Worm (Caenorhabditis elegans): ENCODE results near the gene rod-1.

Gene rod-1

DNA sequence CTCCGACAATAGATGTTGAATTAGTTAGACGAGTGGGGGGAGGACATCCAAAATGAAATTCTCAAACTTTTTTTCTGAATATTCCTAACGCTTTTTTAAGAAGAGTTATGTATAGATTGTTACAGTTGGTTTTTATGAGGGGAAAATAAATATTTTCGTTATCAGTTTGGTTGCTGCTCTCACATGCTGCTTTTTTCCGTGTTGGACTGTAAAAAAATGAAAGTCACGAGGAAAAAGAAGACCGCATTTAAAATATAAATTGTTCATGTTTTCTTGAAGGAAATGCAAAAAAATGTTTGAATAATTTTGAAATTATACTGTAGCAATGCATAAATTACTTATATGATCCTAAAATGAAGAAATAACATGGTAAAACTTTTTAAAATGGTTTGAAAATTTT lies 42.6 kb downstream of the rod-1 start:
- TF ChIP-seq ztf-16 (tag; optimal IDR thresholded peaks at IDR 0.05): no peak
- TF ChIP-seq unc-86 (tag; optimal IDR thresholded peaks at IDR 0.05): no peak
- no peak for TF ChIP-seq pqm-1 (tag; optimal IDR thresholded peaks at IDR 0.05)
- no peak for TF ChIP-seq ceh-24 (tag; optimal IDR thresholded peaks at IDR 0.05)
- no peak for TF ChIP-seq Y22D7AL.16 (tag; optimal IDR thresholded peaks at IDR 0.05)
- no peak for TF ChIP-seq gmeb-2 (tag; optimal IDR thresholded peaks at IDR 0.05)
- no peak for TF ChIP-seq T23F11.4 (GFP tag; optimal IDR thresholded peaks at IDR 0.05)
- TF ChIP-seq pha-2 (tag; optimal IDR thresholded peaks at IDR 0.05): no peak
- no peak for TF ChIP-seq ets-4 (tag; optimal IDR thresholded peaks at IDR 0.05)
- TF ChIP-seq C38D4.7 (GFP tag; optimal IDR thresholded peaks at IDR 0.05): no peak

DNA sequence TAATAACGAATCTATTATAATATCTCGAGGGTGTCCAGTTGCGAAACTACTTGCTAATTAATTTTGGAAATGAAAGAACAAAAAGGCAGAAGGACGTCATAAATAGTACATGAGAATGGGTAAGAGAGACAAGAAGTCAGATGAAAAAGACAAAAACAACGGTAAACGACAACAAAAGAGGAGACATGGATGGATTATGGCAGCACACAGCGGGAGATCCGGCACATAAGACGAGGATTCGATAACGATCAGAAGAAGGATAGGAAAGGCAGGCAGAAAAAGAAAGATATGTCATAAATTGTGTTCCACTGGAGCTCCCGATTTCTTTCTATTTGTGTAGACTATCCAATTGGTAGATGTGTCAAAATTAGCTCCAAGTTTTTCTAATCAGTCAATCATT lies 43.3 kb downstream of the rod-1 start:
- no peak for TF ChIP-seq nfya-1 (tag; optimal IDR thresholded peaks at IDR 0.05)
- peak; percentile 58 for TF ChIP-seq ref-2 (tag; optimal IDR thresholded peaks at IDR 0.05)
- no peak for TF ChIP-seq fkh-6 (tag; optimal IDR thresholded peaks at IDR 0.05)

DNA sequence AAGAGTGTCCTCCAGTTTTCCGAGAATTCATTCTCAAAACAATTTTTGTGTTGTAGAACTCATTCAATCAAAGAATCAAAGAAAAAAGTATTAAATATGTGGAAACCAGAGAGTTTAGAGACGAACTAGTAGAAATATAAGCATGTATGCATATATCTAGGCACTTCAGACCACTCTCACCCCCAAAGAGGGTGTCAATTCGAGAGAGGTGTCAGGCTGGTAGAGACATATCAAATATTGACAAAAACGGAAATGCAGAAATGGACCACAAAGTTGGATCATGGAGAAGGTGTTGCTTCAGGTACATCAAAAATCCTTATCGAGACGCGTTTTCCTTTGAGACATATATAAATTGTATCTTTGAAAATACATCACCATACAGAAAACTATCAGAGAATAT lies 45.5 kb downstream of the rod-1 start:
- TF ChIP-seq nhr-232 (tag; optimal IDR thresholded peaks at IDR 0.05): no peak
- no peak for TF ChIP-seq elt-4 (tag; optimal IDR thresholded peaks at IDR 0.05)
- no peak for TF ChIP-seq pqm-1 (tag; optimal IDR thresholded peaks at IDR 0.05)
- no peak for TF ChIP-seq hlh-15 (tag; optimal IDR thresholded peaks at IDR 0.05)
- no peak for TF ChIP-seq mec-3 (tag; optimal IDR thresholded peaks at IDR 0.05; ENCODE audit: borderline replicate concordance)
- no peak for TF ChIP-seq ceh-45 (GFP tag; IDR thresholded peaks at IDR 0.05)
- no peak for TF ChIP-seq ceh-14 (tag; optimal IDR thresholded peaks at IDR 0.05)
- TF ChIP-seq rnt-1 (tag; optimal IDR thresholded peaks at IDR 0.05): no peak
- no peak for TF ChIP-seq pag-3 (tag; optimal IDR thresholded peaks at IDR 0.05; ENCODE audit: borderline replicate concordance)
- no peak for TF ChIP-seq ceh-24 (tag; optimal IDR thresholded peaks at IDR 0.05)
- TF ChIP-seq eyg-1 (tag; optimal IDR thresholded peaks at IDR 0.05): no peak
- TF ChIP-seq ceh-31 (tag; optimal IDR thresholded peaks at IDR 0.05): no peak
- no peak for TF ChIP-seq ama-1 (optimal IDR thresholded peaks at IDR 0.05)
- TF ChIP-seq ceh-6 (GFP tag; optimal IDR thresholded peaks at IDR 0.05): no peak
- TF ChIP-seq F13H6.1 (tag; optimal IDR thresholded peaks at IDR 0.05): no peak
- no peak for TF ChIP-seq pat-9 (tag; optimal IDR thresholded peaks at IDR 0.05)

DNA sequence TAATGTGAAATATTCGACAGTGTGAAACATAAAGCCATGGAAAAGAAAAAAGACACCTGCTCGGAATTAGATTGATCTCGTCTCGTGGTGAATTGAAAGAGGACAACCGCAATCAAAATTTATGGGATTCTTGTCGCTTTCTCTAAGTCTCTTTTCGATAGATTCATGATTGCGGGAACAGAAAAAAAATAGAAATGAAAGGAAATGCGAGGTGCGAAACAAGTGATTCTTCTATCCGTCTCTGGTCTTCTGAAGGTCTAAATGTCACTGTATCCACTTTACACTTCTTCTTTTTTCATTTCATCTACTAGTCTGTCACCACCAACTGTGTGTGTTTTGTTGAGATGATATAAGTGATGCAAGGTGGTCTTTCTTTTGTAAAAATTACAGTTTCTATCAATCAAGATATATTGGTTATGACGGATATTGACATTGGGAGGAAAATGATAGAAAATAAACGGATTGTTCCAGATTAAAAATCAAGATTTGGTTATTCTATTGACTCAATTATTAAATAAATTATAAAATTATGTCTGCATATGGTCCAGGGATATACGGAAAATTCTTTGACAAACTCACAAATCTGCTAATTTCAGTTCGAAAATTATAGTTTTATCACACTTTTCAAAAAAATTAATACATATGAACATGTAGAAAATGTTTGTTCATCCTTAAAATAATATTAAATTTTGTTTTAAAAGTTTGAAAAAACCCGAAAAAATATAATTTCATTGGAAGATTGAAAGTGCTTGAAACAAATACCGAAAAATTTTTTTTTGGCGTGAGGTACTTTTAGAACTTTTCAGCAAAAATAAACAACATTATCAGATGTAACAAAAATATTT lies 52.2 kb downstream of the rod-1 start:
- TF ChIP-seq ttx-3 (tag; optimal IDR thresholded peaks at IDR 0.05): no peak
- no peak for TF ChIP-seq ceh-48 (tag; optimal IDR thresholded peaks at IDR 0.05)
- TF ChIP-seq sox-2 (GFP tag; IDR thresholded peaks at IDR 0.05): no peak
- TF ChIP-seq odd-2 (tag; optimal IDR thresholded peaks at IDR 0.05): no peak
- TF ChIP-seq pat-9 (tag; optimal IDR thresholded peaks at IDR 0.05): no peak
- no peak for TF ChIP-seq hlh-6 (tag; optimal IDR thresholded peaks at IDR 0.05)
- no peak for TF ChIP-seq unc-55 (GFP tag; optimal IDR thresholded peaks at IDR 0.05)
- no peak for TF ChIP-seq nhr-11 (tag; optimal IDR thresholded peaks at IDR 0.05)
- no peak for TF ChIP-seq nhr-232 (tag; optimal IDR thresholded peaks at IDR 0.05)
- no peak for TF ChIP-seq K02D7.2 (tag; optimal IDR thresholded peaks at IDR 0.05)
- TF ChIP-seq pha-4 (tag; optimal IDR thresholded peaks at IDR 0.05): no peak
- no peak for TF ChIP-seq ceh-31 (tag; optimal IDR thresholded peaks at IDR 0.05)
- no peak for TF ChIP-seq gmeb-2 (tag; optimal IDR thresholded peaks at IDR 0.05)
- no peak for TF ChIP-seq hlh-13 (GFP tag; optimal IDR thresholded peaks at IDR 0.05)
- no peak for TF ChIP-seq pros-1 (tag; optimal IDR thresholded peaks at IDR 0.05)
- no peak for TF ChIP-seq fax-1 (tag; optimal IDR thresholded peaks at IDR 0.05)
- no peak for TF ChIP-seq F13H6.1 (tag; optimal IDR thresholded peaks at IDR 0.05)
- no peak for TF ChIP-seq ceh-30 (tag; optimal IDR thresholded peaks at IDR 0.05)
